Worm (Caenorhabditis elegans) whole organism, late embryonic: Measurements from ENCODE around the gene T23F4.2.

Experiments
- C38D4.7 ChIP-seq: fragments of 200-800 bp; sonication (Bioruptor generic); optimal IDR thresholded peaks from 2 replicates; lab custom pipeline; 2018; ENCODE audit warnings: mild to moderate bottlenecking, missing genetic modification characterization, moderate library complexity, missing compliant biosample characterization
- ceh-14 ChIP-seq: sonication (generic microtip); optimal IDR thresholded peaks from 2 replicates; lab custom pipeline; 2016; ENCODE audit warnings: missing genotype, missing genetic modification characterization, missing compliant biosample characterization
- elt-2 ChIP-seq: sonication (generic microtip); optimal IDR thresholded peaks from 2 replicates; lab custom pipeline; 2016; ENCODE audit warnings: missing genetic modification reagents, missing genetic modification characterization, missing compliant biosample characterization
- lin-11 ChIP-seq: fragments of 200-800 bp; sonication (Bioruptor generic); optimal IDR thresholded peaks from 2 replicates; lab custom pipeline; 2018; ENCODE audit warnings: mild to moderate bottlenecking, missing genetic modification characterization, missing compliant biosample characterization
- nfya-1 ChIP-seq: sonication (generic microtip); optimal IDR thresholded peaks from 2 replicates; lab custom pipeline; 2017; ENCODE audit warnings: missing genetic modification characterization, mild to moderate bottlenecking, missing compliant biosample characterization, antibody characterized with exemption, moderate library complexity
- nhr-11 ChIP-seq: fragments of 150-350 bp; optimal IDR thresholded peaks from 2 replicates; lab custom pipeline; 2014; ENCODE audit warnings: missing biosample characterization, missing genetic modification characterization
- ztf-16 ChIP-seq: sonication (generic microtip); optimal IDR thresholded peaks from 2 replicates; lab custom pipeline; 2017; ENCODE audit warnings: missing genetic modification characterization, missing compliant biosample characterization

DNA sequence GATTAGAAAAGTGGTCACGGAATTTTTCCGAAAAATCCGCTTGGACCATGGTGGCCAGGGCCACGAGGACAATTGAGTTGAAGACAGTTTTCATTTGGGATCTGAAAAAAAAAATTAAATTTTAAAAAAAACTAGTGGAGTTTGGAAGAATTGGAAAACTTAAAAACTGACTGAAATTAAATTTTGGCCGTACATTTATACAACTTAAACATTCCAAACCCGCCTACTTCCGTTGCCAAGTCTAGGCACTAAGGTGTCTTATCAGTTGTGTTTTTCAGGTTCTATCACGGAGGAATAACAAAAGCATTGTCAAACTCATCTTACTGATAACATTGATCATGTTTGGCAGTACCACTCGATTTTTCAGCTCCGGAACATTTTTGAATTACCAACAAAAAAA is 49.2 kb upstream of the T23F4.2 start, which contains the start of gene lips-12:
- TF ChIP-seq nhr-11 (tag; lab: Kevin White, UChicago) = no peak
- TF ChIP-seq nfya-1 (tag; lab: Kevin White, UChicago) = no peak
- TF ChIP-seq lin-11 (tag; lab: Kevin White, UChicago) = no peak
- TF ChIP-seq elt-2 = no peak
- no peak for TF ChIP-seq ceh-14 (tag; lab: Kevin White, UChicago)
- TF ChIP-seq ztf-16 (tag; lab: Kevin White, UChicago) = no peak
- no peak for TF ChIP-seq C38D4.7 (GFP tag; lab: Kevin White, UChicago)
